Fruit fly (Drosophila melanogaster) whole organism, embryonic: ENCODE measurements around the gene Tsp29Fa.
A peak's percentile ranks its signal among the peaks of the same experiment; 100 is the strongest.

Experiments
- Antp ChIP-seq: fragments of 200-800 bp; sonication (Bioruptor generic); optimal IDR thresholded peaks from 3 replicates; lab custom pipeline; 2016; ENCODE audit warnings: missing biosample characterization, missing genetic modification characterization
- CG10147 ChIP-seq: fragments of 200-800 bp; sonication (Bioruptor generic); optimal IDR thresholded peaks from 2 replicates; lab custom pipeline; 2019; ENCODE audit warnings: missing biosample characterization, mild to moderate bottlenecking, missing genetic modification characterization, moderate library complexity
- CG10543 ChIP-seq: fragments of 200-800 bp; sonication (Bioruptor generic); optimal IDR thresholded peaks from 3 replicates; lab custom pipeline; 2017; ENCODE audit warnings: missing biosample characterization, mild to moderate bottlenecking, missing genetic modification characterization, moderate library complexity
- CG10959 ChIP-seq: fragments of 200-800 bp; sonication (Bioruptor generic); IDR thresholded peaks from 2 replicates; pipeline ENCODE4 v1.3.6; 2022; ENCODE audit warnings: missing biosample characterization, missing genetic modification characterization
- CG15011 ChIP-seq: fragments of 200-800 bp; sonication (Bioruptor generic); optimal IDR thresholded peaks from 3 replicates; lab custom pipeline; 2018; ENCODE audit warnings: missing biosample characterization, mild to moderate bottlenecking, missing genetic modification characterization
- CG15073 ChIP-seq: fragments of 200-800 bp; sonication (Bioruptor generic); optimal IDR thresholded peaks from 2 replicates; lab custom pipeline; 2016; ENCODE audit warnings: missing biosample characterization, missing genetic modification characterization
- CG17802 ChIP-seq: fragments of 200-800 bp; sonication (Bioruptor generic); optimal IDR thresholded peaks from 2 replicates; lab custom pipeline; 2018; ENCODE audit warnings: missing biosample characterization, mild to moderate bottlenecking, missing genetic modification characterization, moderate library complexity
- CG18599 ChIP-seq: fragments of 200-800 bp; sonication (Bioruptor generic); optimal IDR thresholded peaks from 3 replicates; lab custom pipeline; 2017; ENCODE audit warnings: missing biosample characterization, missing genetic modification characterization, mild to moderate bottlenecking, moderate library complexity, missing genetic modification reagents
- CG2889 ChIP-seq: fragments of 200-800 bp; sonication (Bioruptor generic); IDR thresholded peaks from 3 replicates; pipeline ENCODE4 v1.3.6; 2022; ENCODE audit warnings: missing biosample characterization, missing genetic modification characterization
- CG31441 ChIP-seq: fragments of 200-800 bp; sonication (Bioruptor generic); IDR thresholded peaks from 2 replicates; pipeline ENCODE4 v1.3.6; 2022; ENCODE audit warnings: missing biosample characterization, missing genetic modification characterization
- CG33557 ChIP-seq: fragments of 200-800 bp; sonication (Bioruptor generic); optimal IDR thresholded peaks from 2 replicates; lab custom pipeline; 2019; ENCODE audit warnings: missing biosample characterization, mild to moderate bottlenecking, missing genetic modification characterization, moderate library complexity
- CG3407 ChIP-seq: fragments of 200-800 bp; sonication (Bioruptor generic); optimal IDR thresholded peaks from 2 replicates; lab custom pipeline; 2018; ENCODE audit warnings: missing biosample characterization, mild to moderate bottlenecking, missing genetic modification characterization
- CG34376 ChIP-seq: fragments of 200-800 bp; sonication (Bioruptor generic); optimal IDR thresholded peaks from 2 replicates; lab custom pipeline; 2018; ENCODE audit warnings: missing biosample characterization, mild to moderate bottlenecking, missing genetic modification characterization
- CG7271 ChIP-seq: fragments of 200-800 bp; sonication (Bioruptor generic); optimal IDR thresholded peaks from 2 replicates; lab custom pipeline; 2018; ENCODE audit warnings: missing biosample characterization, mild to moderate bottlenecking, missing genetic modification characterization, moderate library complexity
- CG7987 ChIP-seq: fragments of 200-800 bp; sonication (Bioruptor generic); optimal IDR thresholded peaks from 2 replicates; lab custom pipeline; 2018; ENCODE audit warnings: missing biosample characterization, mild to moderate bottlenecking, missing genetic modification characterization, moderate library complexity
- CG8388 ChIP-seq: fragments of 200-800 bp; sonication (Bioruptor generic); optimal IDR thresholded peaks from 2 replicates; lab custom pipeline; 2019; ENCODE audit warnings: missing biosample characterization, mild to moderate bottlenecking, missing genetic modification characterization, moderate library complexity
- Chrac-16 ChIP-seq: fragments of 200-800 bp; sonication (Bioruptor generic); optimal IDR thresholded peaks from 3 replicates; lab custom pipeline; 2016; ENCODE audit warnings: missing biosample characterization, missing genetic modification characterization
- Dek ChIP-seq: fragments of 200-800 bp; sonication (Bioruptor generic); optimal IDR thresholded peaks from 3 replicates; lab custom pipeline; 2019; ENCODE audit warnings: missing biosample characterization, mild to moderate bottlenecking, missing genetic modification characterization, moderate library complexity
- Dip3 ChIP-seq: fragments of 200-800 bp; sonication (Bioruptor generic); optimal IDR thresholded peaks from 3 replicates; lab custom pipeline; 2016; ENCODE audit warnings: missing biosample characterization, missing genetic modification characterization
- Eip74EF ChIP-seq, 2 experiments: fragments of 200-800 bp in 1 of 2; fragments of >200 bp in 1 of 2; sonication (Bioruptor generic) in 1 of 2; optimal IDR thresholded peaks; 2 replicates each; lab custom pipeline; 2017 to 2019; ENCODE audit warnings: missing biosample characterization in 2 of 2, missing genetic modification characterization in 2 of 2, mild to moderate bottlenecking in 1 of 2, moderate library complexity in 1 of 2
- Fer1 ChIP-seq: fragments of 200-800 bp; sonication (Bioruptor generic); optimal IDR thresholded peaks from 2 replicates; lab custom pipeline; 2017; ENCODE audit warnings: missing biosample characterization, mild to moderate bottlenecking, missing genetic modification characterization
- Gug ChIP-seq: fragments of 200-800 bp; sonication (Bioruptor generic); IDR thresholded peaks from 4 replicates; pipeline ENCODE4 v1.3.6; 2022; ENCODE audit warnings: missing biosample characterization, missing genetic modification characterization
- HLHmδ ChIP-seq: fragments of 200-800 bp; sonication (Bioruptor generic); optimal IDR thresholded peaks from 2 replicates; lab custom pipeline; 2018; ENCODE audit warnings: missing biosample characterization, mild to moderate bottlenecking, missing genetic modification characterization, moderate library complexity
- Hand ChIP-seq: fragments of 200-800 bp; sonication (Bioruptor generic); optimal IDR thresholded peaks from 2 replicates; lab custom pipeline; 2017; ENCODE audit warnings: mild to moderate bottlenecking, missing biosample characterization, missing genetic modification reagents, missing genetic modification characterization
- Hey ChIP-seq: fragments of 200-800 bp; sonication (Bioruptor generic); optimal IDR thresholded peaks from 3 replicates; lab custom pipeline; 2018; ENCODE audit warnings: missing biosample characterization, mild to moderate bottlenecking, missing genetic modification characterization
- Hr3 ChIP-seq: fragments of 200-800 bp; sonication (Bioruptor generic); optimal IDR thresholded peaks from 3 replicates; lab custom pipeline; 2016; ENCODE audit warnings: missing biosample characterization, missing genetic modification characterization
- Pdp1 ChIP-seq, 2 experiments: fragments of 200-800 bp; sonication (Bioruptor generic); optimal IDR thresholded peaks; 3 replicates each; lab custom pipeline; 2016; ENCODE audit warnings: missing biosample characterization in 2 of 2, missing genetic modification characterization in 2 of 2, mild to moderate bottlenecking in 1 of 2, moderate library complexity in 1 of 2
- Poxn ChIP-seq: fragments of 200-800 bp; sonication (Bioruptor generic); IDR thresholded peaks from 2 replicates; pipeline ENCODE4 v1.3.6; 2022; ENCODE audit warnings: missing biosample characterization, missing genetic modification characterization
- Rfx ChIP-seq: fragments of 200-800 bp; sonication (Bioruptor generic); IDR thresholded peaks from 2 replicates; pipeline ENCODE4 v1.3.6; 2022; ENCODE audit warnings: missing biosample characterization, missing genetic modification characterization
- Taf1 ChIP-seq: fragments of 200-800 bp; sonication (Bioruptor generic); IDR thresholded peaks from 2 replicates; pipeline ENCODE4 v1.3.6; 2022; ENCODE audit warnings: missing biosample characterization, missing genetic modification characterization
- chinmo ChIP-seq: fragments of 200-800 bp; sonication (Bioruptor generic); IDR thresholded peaks from 4 replicates; pipeline ENCODE4 v1.3.6; 2022; ENCODE audit warnings: missing biosample characterization, missing genetic modification characterization; ENCODE audit not compliant: partially characterized antibody
- cwo ChIP-seq: fragments of 200-800 bp; sonication (Bioruptor generic); optimal IDR thresholded peaks from 3 replicates; lab custom pipeline; 2017; ENCODE audit warnings: missing biosample characterization, missing genetic modification characterization, mild to moderate bottlenecking, moderate library complexity, missing genetic modification reagents
- exex ChIP-seq: fragments of 200-800 bp; sonication (Bioruptor generic); optimal IDR thresholded peaks from 4 replicates; lab custom pipeline; 2018; ENCODE audit warnings: missing biosample characterization, mild to moderate bottlenecking, missing genetic modification characterization, moderate library complexity
- fd96Cb ChIP-seq: fragments of 200-800 bp; sonication (Bioruptor generic); optimal IDR thresholded peaks from 2 replicates; lab custom pipeline; 2018; ENCODE audit warnings: missing biosample characterization, mild to moderate bottlenecking, missing genetic modification characterization, moderate library complexity
- grn ChIP-seq: fragments of 200-800 bp; sonication (Bioruptor generic); optimal IDR thresholded peaks from 3 replicates; lab custom pipeline; 2017; ENCODE audit warnings: missing biosample characterization, missing genetic modification characterization
- her ChIP-seq: fragments of 200-800 bp; sonication (Bioruptor generic); optimal IDR thresholded peaks from 2 replicates; lab custom pipeline; 2016; ENCODE audit warnings: missing biosample characterization, missing genetic modification characterization
- lilli ChIP-seq: fragments of 200-800 bp; sonication (Bioruptor generic); optimal IDR thresholded peaks from 3 replicates; lab custom pipeline; 2016; ENCODE audit warnings: missing biosample characterization, missing genetic modification characterization
- lov ChIP-seq, 2 experiments: fragments of 200-800 bp in 1 of 2; fragments of >200 bp in 1 of 2; sonication (Bioruptor generic) in 1 of 2; IDR thresholded peaks in 1 of 2; optimal IDR thresholded peaks in 1 of 2; 2 replicates in 1 of 2; 3 replicates in 1 of 2; pipeline versions ENCODE4 v1.3.6 to Lab custom; 2017 to 2022; ENCODE audit warnings: missing biosample characterization in 1 of 2, missing genetic modification characterization in 1 of 2
- nom ChIP-seq: fragments of 200-800 bp; sonication (Bioruptor generic); optimal IDR thresholded peaks from 2 replicates; lab custom pipeline; 2017; ENCODE audit warnings: missing biosample characterization, missing genetic modification characterization, mild to moderate bottlenecking, moderate library complexity, missing genetic modification reagents
- schlank ChIP-seq: fragments of 200-800 bp; sonication (Bioruptor generic); optimal IDR thresholded peaks from 2 replicates; lab custom pipeline; 2018; ENCODE audit warnings: missing biosample characterization, mild to moderate bottlenecking, missing genetic modification characterization
- sd ChIP-seq: fragments of 200-800 bp; sonication (Bioruptor generic); optimal IDR thresholded peaks from 3 replicates; lab custom pipeline; 2018; ENCODE audit warnings: missing biosample characterization, mild to moderate bottlenecking, missing genetic modification characterization, moderate library complexity
- sens ChIP-seq: fragments of 200-800 bp; sonication (Bioruptor generic); peaks from one replicate; lab custom pipeline; 2016; ENCODE audit warnings: missing biosample characterization, missing genetic modification characterization
- so ChIP-seq: fragments of 200-800 bp; sonication (Bioruptor generic); IDR thresholded peaks from 3 replicates; pipeline ENCODE4 v1.3.6; 2022; ENCODE audit warnings: missing biosample characterization, missing genetic modification characterization
- sug ChIP-seq: fragments of 200-800 bp; optimal IDR thresholded peaks from 2 replicates; lab custom pipeline; 2019; ENCODE audit warnings: missing biosample characterization, mild to moderate bottlenecking, missing genetic modification characterization, moderate library complexity
- ttk ChIP-seq: fragments of 200-800 bp; sonication (Bioruptor generic); IDR thresholded peaks from 2 replicates; pipeline ENCODE4 v2.1.2; 2022; ENCODE audit warnings: missing biosample characterization, missing genetic modification characterization

The Tsp29Fa gene

dm6 chr2L:8955597-8956335, 22.0 kb downstream of the Tsp29Fa start (continued):
- peak; percentile 2 for TF ChIP-seq lilli (GFP tag; lab: Kevin White, UChicago)
- no peak for TF ChIP-seq fd96Cb (tag; lab: Kevin White, UChicago)
- peak; percentile 31 for TF ChIP-seq Dek (tag; lab: Kevin White, UChicago)
- TF ChIP-seq Rfx (GFP tag; lab: Robert Waterston, UW) = peak; percentile 7; the same call in 1 of the 2 replicates
- peak; percentile 1 for TF ChIP-seq CG10543 (GFP tag; lab: Kevin White, UChicago)
- TF ChIP-seq so (GFP tag; lab: Robert Waterston, UW) = peak; percentile 14; the same call in 1 of the 3 replicates
- peak; percentile 19 for TF ChIP-seq sens (GFP tag; lab: Kevin White, UChicago)
- peak; percentile 4 for TF ChIP-seq her (GFP tag; lab: Kevin White, UChicago)

DNA sequence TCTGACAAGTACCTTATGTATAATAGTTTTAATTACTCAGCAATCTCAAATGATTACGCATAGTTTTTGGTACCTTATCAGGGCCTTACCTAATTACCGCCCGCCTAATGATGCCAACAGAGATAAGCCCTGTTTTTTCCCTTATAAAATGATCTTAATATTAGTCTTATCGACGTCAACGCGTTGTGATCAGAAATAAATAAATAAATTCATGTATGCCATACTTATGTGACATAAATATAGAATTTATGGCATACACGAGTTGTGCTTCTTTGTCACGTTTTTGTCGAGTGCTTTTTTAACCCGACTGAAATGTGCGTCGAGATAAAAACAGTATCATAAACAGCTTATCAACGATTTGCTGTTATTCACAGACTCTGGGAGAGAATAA, 22.6 kb downstream of the Tsp29Fa start:
- TF ChIP-seq exex (tag; lab: Kevin White, UChicago) (peak; percentile 95), Antp (no peak), CG18599 (peak; percentile 19), Pdp1 (GFP tag; optimal IDR thresholded peaks at IDR 0.05; lab: Kevin White, UChicago) (peak in 1 of 2 experiments; percentile 56), Gug (GFP tag; lab: Robert Waterston, UW) (no peak), sd (tag; lab: Kevin White, UChicago) (peak; percentile 10), Hey (tag; lab: Kevin White, UChicago) (no peak), CG17802 (tag; lab: Kevin White, UChicago) (no peak), cwo (GFP tag; lab: Kevin White, UChicago) (peak; percentile 93), HLHmδ (GFP tag; lab: Kevin White, UChicago) (no peak), grn (peak; percentile 62), CG34376 (GFP tag; lab: Kevin White, UChicago) (peak; percentile 8), schlank (tag; lab: Kevin White, UChicago) (no peak), sug (peak; percentile 46), sens (GFP tag; lab: Kevin White, UChicago) (peak; percentile 47), CG10543 (GFP tag; lab: Kevin White, UChicago) (no peak), CG8388 (GFP tag; lab: Kevin White, UChicago) (no peak)
- TF ChIP-seq, all 482 proteins: peak for 9

DNA sequence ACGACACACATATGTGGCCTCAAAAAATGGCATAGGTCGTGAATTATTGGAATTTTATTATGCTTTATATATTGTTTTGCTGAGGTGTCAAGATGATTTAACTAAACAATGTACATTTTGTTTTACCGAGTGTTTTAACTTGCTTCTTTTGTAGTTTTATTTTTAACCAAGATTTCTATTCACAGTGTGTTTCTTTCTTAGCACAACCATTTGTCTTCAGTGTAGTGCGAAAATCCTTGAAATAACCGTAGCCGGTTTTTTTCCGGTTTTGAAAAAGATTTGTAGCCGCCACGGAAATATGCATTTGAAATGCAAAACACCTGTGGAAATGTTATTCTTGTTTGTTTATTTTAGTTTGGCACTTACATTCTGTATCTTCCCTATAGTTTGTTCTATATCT, 23.4 kb downstream of the Tsp29Fa start:
- TF ChIP-seq CG10959 (GFP tag; lab: Robert Waterston, UW) (no peak), CG15073 (GFP tag; lab: Kevin White, UChicago) (no peak), Poxn (GFP tag; lab: Robert Waterston, UW) (no peak), CG8388 (GFP tag; lab: Kevin White, UChicago) (no peak), nom (GFP tag; lab: Kevin White, UChicago) (no peak), Fer1 (GFP tag; lab: Kevin White, UChicago) (no peak), CG31441 (GFP tag; lab: Robert Waterston, UW) (no peak), Dip3 (GFP tag; lab: Kevin White, UChicago) (no peak), Hand (GFP tag; lab: Kevin White, UChicago) (no peak), Chrac-16 (no peak), CG7987 (GFP tag; lab: Kevin White, UChicago) (no peak), chinmo (0 out of 4 replicates have a peak, but pooled peaks have one; percentile 32), CG10147 (GFP tag; lab: Kevin White, UChicago) (no peak), Eip74EF (GFP tag; optimal IDR thresholded peaks at IDR 0.05; lab: Kevin White, UChicago) (no peak), CG17802 (tag; lab: Kevin White, UChicago) (no peak), CG7271 (tag; lab: Kevin White, UChicago) (no peak), Taf1 (GFP tag; lab: Robert Waterston, UW) (no peak), CG33557 (GFP tag; lab: Kevin White, UChicago) (no peak), CG2889 (GFP tag; lab: Robert Waterston, UW) (no peak), CG3407 (no peak), Hr3 (no peak), ttk (GFP tag; lab: Robert Waterston, UW) (no peak), CG15011 (GFP tag; lab: Kevin White, UChicago) (no peak), lov (optimal IDR thresholded peaks at IDR 0.05; lab: Kevin White, UChicago) (no peak), lov (GFP tag; IDR thresholded peaks at IDR 0.05; lab: Robert Waterston, UW) (no peak)
